Fruit fly (Drosophila melanogaster) Kc167 (cell line): ENCODE measurements around the gene CG33253.

Source experiments
- Myc ChIP-seq: fragments of >200 bp; optimal IDR thresholded peaks from 2 replicates; lab custom pipeline; 2017; ENCODE audit warnings: missing external identifiers
- Sin3A ChIP-seq: fragments of >200 bp; optimal IDR thresholded peaks from 2 replicates; lab custom pipeline; 2018; ENCODE audit warnings: missing external identifiers
- h ChIP-seq: fragments of >200 bp; optimal IDR thresholded peaks from 3 replicates; lab custom pipeline; 2018; ENCODE audit warnings: missing external identifiers
- insv ChIP-seq: fragments of >200 bp; optimal IDR thresholded peaks from 3 replicates; lab custom pipeline; 2018; ENCODE audit warnings: missing external identifiers
- psq ChIP-seq: fragments of >200 bp; optimal IDR thresholded peaks from 2 replicates; lab custom pipeline; 2017; ENCODE audit warnings: missing external identifiers
- ttk ChIP-seq: sonication (Bioruptor generic); optimal IDR thresholded peaks from 2 replicates; lab custom pipeline; 2017; ENCODE audit warnings: missing external identifiers

dm6 chrX:19146421-19146952 is 36.7 kb upstream of the CG33253 start:
- no peak for TF ChIP-seq h (lab: Kevin White, UChicago)
- no peak for TF ChIP-seq psq (lab: Kevin White, UChicago)
- no peak for TF ChIP-seq ttk
- TF ChIP-seq Myc (lab: Kevin White, UChicago): no peak
- no peak for TF ChIP-seq insv (lab: Kevin White, UChicago)
- no peak for TF ChIP-seq Sin3A
